Worm (Caenorhabditis elegans) whole organism, L1 larva: ENCODE measurements around the gene ZK593.2.

Experiments
- C34B4.2 ChIP-seq: sonication (generic microtip); optimal IDR thresholded peaks from 2 replicates; lab custom pipeline; 2017; ENCODE audit warnings: mild to moderate bottlenecking, missing genetic modification characterization, missing compliant biosample characterization
- Y116A8C.19 ChIP-seq: sonication (generic microtip); optimal IDR thresholded peaks from 2 replicates; lab custom pipeline; 2016; ENCODE audit warnings: missing compliant biosample characterization, missing genetic modification characterization, borderline replicate concordance
- aha-1 ChIP-seq: fragments of 150-350 bp; optimal IDR thresholded peaks from 2 replicates; lab custom pipeline; 2014; ENCODE audit warnings: missing biosample characterization, missing genetic modification characterization
- ceh-8 ChIP-seq: fragments of 200-800 bp; sonication (Bioruptor generic); optimal IDR thresholded peaks from 2 replicates; lab custom pipeline; 2018; ENCODE audit warnings: mild to moderate bottlenecking, missing genetic modification characterization, moderate library complexity, missing compliant biosample characterization
- ceh-82 ChIP-seq, 3 experiments: fragments of 150-350 bp in 1 of 3; sonication (generic microtip) in 2 of 3; optimal IDR thresholded peaks; 2 replicates each; lab custom pipeline; 2014 to 2017; ENCODE audit warnings: missing biosample characterization in 3 of 3, missing genetic modification characterization in 3 of 3
- ceh-88 ChIP-seq: fragments of 200-800 bp; sonication (Bioruptor generic); IDR thresholded peaks from 2 replicates; pipeline ENCODE4 v1.3.6; 2022; ENCODE audit warnings: missing genetic modification characterization, missing compliant biosample characterization
- ceh-90 ChIP-seq: sonication (generic microtip); optimal IDR thresholded peaks from 2 replicates; lab custom pipeline; 2016; ENCODE audit warnings: missing genetic modification characterization, missing compliant biosample characterization
- ces-1 ChIP-seq: fragments of 150-350 bp; optimal IDR thresholded peaks from 2 replicates; lab custom pipeline; 2014; ENCODE audit warnings: missing biosample characterization, missing genetic modification reagents, missing genetic modification characterization
- dpl-1 ChIP-seq, 3 experiments: fragments of 150-350 bp in 2 of 3; sonication (generic microtip) in 1 of 3; optimal IDR thresholded peaks; 2 replicates each; lab custom pipeline; 2014 to 2017; ENCODE audit warnings: missing biosample characterization in 3 of 3, missing genetic modification characterization in 3 of 3, missing genetic modification reagents in 3 of 3
- dsc-1 ChIP-seq: sonication (generic microtip); optimal IDR thresholded peaks from 2 replicates; lab custom pipeline; 2016; ENCODE audit warnings: mild to moderate bottlenecking, missing genetic modification characterization, missing compliant biosample characterization
- egl-13 ChIP-seq: sonication (generic microtip); optimal IDR thresholded peaks from 2 replicates; lab custom pipeline; 2016; ENCODE audit warnings: missing genotype, missing genetic modification reagents, missing genetic modification characterization, missing compliant biosample characterization
- elt-2 ChIP-seq: sonication (generic microtip); optimal IDR thresholded peaks from 2 replicates; lab custom pipeline; 2016; ENCODE audit warnings: missing genetic modification characterization, mild to moderate bottlenecking, inconsistent platforms, missing compliant biosample characterization, missing genetic modification reagents
- fkh-4 ChIP-seq: sonication (generic microtip); optimal IDR thresholded peaks from 2 replicates; lab custom pipeline; 2016; ENCODE audit warnings: missing compliant biosample characterization, missing genetic modification characterization, borderline replicate concordance
- fkh-8 ChIP-seq: sonication (generic microtip); optimal IDR thresholded peaks from 2 replicates; lab custom pipeline; 2016; ENCODE audit warnings: mild to moderate bottlenecking, missing genetic modification characterization, missing compliant biosample characterization
- irx-1 ChIP-seq: sonication (generic microtip); optimal IDR thresholded peaks from 2 replicates; lab custom pipeline; 2016; ENCODE audit warnings: missing genetic modification characterization, missing compliant biosample characterization
- isw-1 ChIP-seq: fragments of 200-800 bp; sonication (Bioruptor generic); IDR thresholded peaks from 2 replicates; pipeline ENCODE4 v1.3.6; 2022; ENCODE audit warnings: missing genetic modification characterization, missing compliant biosample characterization
- lin-13 ChIP-seq: fragments of 150-350 bp; optimal IDR thresholded peaks from 2 replicates; lab custom pipeline; 2014; ENCODE audit warnings: missing biosample characterization, missing genetic modification reagents, missing genetic modification characterization
- lin-14 ChIP-seq: fragments of 200-800 bp; sonication (Bioruptor generic); optimal IDR thresholded peaks from 2 replicates; lab custom pipeline; 2018; ENCODE audit warnings: mild to moderate bottlenecking, missing genetic modification characterization, moderate library complexity, missing compliant biosample characterization
- lsy-2 ChIP-seq, 2 experiments: fragments of 150-350 bp; optimal IDR thresholded peaks; 2 replicates each; lab custom pipeline; 2014; ENCODE audit warnings: missing biosample characterization in 2 of 2, missing genetic modification characterization in 2 of 2
- mab-9 ChIP-seq: fragments of 200-800 bp; sonication (Bioruptor generic); IDR thresholded peaks from 2 replicates; pipeline ENCODE4 v1.3.6; 2022; ENCODE audit warnings: missing genetic modification reagents, missing genetic modification characterization, missing compliant biosample characterization
- nhr-11 ChIP-seq: fragments of 150-350 bp; optimal IDR thresholded peaks from 2 replicates; lab custom pipeline; 2014; ENCODE audit warnings: missing biosample characterization, missing genetic modification characterization
- nhr-12 ChIP-seq: sonication (generic microtip); optimal IDR thresholded peaks from 2 replicates; lab custom pipeline; 2017; ENCODE audit warnings: missing biosample characterization, missing genetic modification characterization
- nhr-19 ChIP-seq: fragments of 200-800 bp; sonication (Bioruptor generic); conservative IDR thresholded peaks from 2 replicates; pipeline ENCODE4 v1.3.6; 2022; ENCODE audit warnings: missing genetic modification characterization, missing compliant biosample characterization
- nhr-20 ChIP-seq: sonication (generic microtip); optimal IDR thresholded peaks from 2 replicates; lab custom pipeline; 2016; ENCODE audit warnings: mild to moderate bottlenecking, missing genetic modification characterization, missing compliant biosample characterization
- nhr-237 ChIP-seq: fragments of 150-350 bp; optimal IDR thresholded peaks from 2 replicates; lab custom pipeline; 2014; ENCODE audit warnings: missing biosample characterization, missing genetic modification characterization
- nhr-71 ChIP-seq: sonication (generic microtip); optimal IDR thresholded peaks from 2 replicates; lab custom pipeline; 2016; ENCODE audit warnings: mild to moderate bottlenecking, missing genetic modification characterization, moderate library complexity, missing compliant biosample characterization
- nhr-76 ChIP-seq: sonication (generic microtip); optimal IDR thresholded peaks from 2 replicates; lab custom pipeline; 2017; ENCODE audit warnings: missing biosample characterization, missing genetic modification characterization
- nhr-84 ChIP-seq: sonication (generic microtip); optimal IDR thresholded peaks from 2 replicates; lab custom pipeline; 2017; ENCODE audit warnings: missing biosample characterization, missing genetic modification characterization
- nhr-85 ChIP-seq: sonication (generic microtip); peaks from one replicate; lab custom pipeline; 2016; ENCODE audit warnings: missing genetic modification characterization, inconsistent platforms, missing compliant biosample characterization
- nhr-90 ChIP-seq: sonication (generic microtip); optimal IDR thresholded peaks from 2 replicates; lab custom pipeline; 2016; ENCODE audit warnings: mild to moderate bottlenecking, missing genetic modification characterization, missing compliant biosample characterization; ENCODE audit not compliant: poor library complexity
- pax-3 ChIP-seq: fragments of 200-800 bp; sonication (Bioruptor generic); optimal IDR thresholded peaks from 2 replicates; lab custom pipeline; 2018; ENCODE audit warnings: mild to moderate bottlenecking, missing genetic modification characterization, moderate library complexity, missing compliant biosample characterization
- pqm-1 ChIP-seq: sonication (generic microtip); optimal IDR thresholded peaks from 3 replicates; lab custom pipeline; 2017; ENCODE audit warnings: missing biosample characterization, missing genetic modification characterization
- snpc-4 ChIP-seq: fragments of 150-350 bp; optimal IDR thresholded peaks from 2 replicates; lab custom pipeline; 2014; ENCODE audit warnings: missing biosample characterization, missing genetic modification characterization
- swsn-7 ChIP-seq: sonication (generic microtip); optimal IDR thresholded peaks from 2 replicates; lab custom pipeline; 2016; ENCODE audit warnings: missing genetic modification characterization, missing compliant biosample characterization
- tbx-2 ChIP-seq: sonication (generic microtip); optimal IDR thresholded peaks from 2 replicates; lab custom pipeline; 2016; ENCODE audit warnings: missing genetic modification characterization, missing compliant biosample characterization
- tlp-1 ChIP-seq: fragments of 150-350 bp; optimal IDR thresholded peaks from 2 replicates; lab custom pipeline; 2014; ENCODE audit warnings: missing biosample characterization, missing genetic modification characterization
- unc-130 ChIP-seq: fragments of 150-350 bp; optimal IDR thresholded peaks from 2 replicates; lab custom pipeline; 2017; ENCODE audit warnings: missing biosample characterization, missing genetic modification characterization, inconsistent platforms
- unc-86 ChIP-seq: sonication (generic microtip); optimal IDR thresholded peaks from 2 replicates; lab custom pipeline; 2016; ENCODE audit warnings: missing genetic modification characterization, missing compliant biosample characterization
- unc-98 ChIP-seq: fragments of 200-800 bp; sonication (Bioruptor generic); IDR thresholded peaks from 2 replicates; pipeline ENCODE4 v1.3.6; 2022; ENCODE audit warnings: missing genetic modification characterization, missing compliant biosample characterization
- vab-15 ChIP-seq: sonication (generic microtip); optimal IDR thresholded peaks from 2 replicates; lab custom pipeline; 2017; ENCODE audit warnings: missing genotype, mild to moderate bottlenecking, missing genetic modification characterization, missing compliant biosample characterization
- xbp-1 ChIP-seq: sonication (generic microtip); optimal IDR thresholded peaks from 2 replicates; lab custom pipeline; 2016; ENCODE audit warnings: missing genetic modification characterization, missing compliant biosample characterization
- zag-1 ChIP-seq: fragments of 150-350 bp; optimal IDR thresholded peaks from 2 replicates; lab custom pipeline; 2014; ENCODE audit warnings: missing biosample characterization, missing genetic modification characterization
- ztf-4 ChIP-seq: fragments of 150-350 bp; optimal IDR thresholded peaks from 2 replicates; lab custom pipeline; 2014; ENCODE audit warnings: missing biosample characterization, missing genetic modification characterization

The ZK593.2 gene

DNA sequence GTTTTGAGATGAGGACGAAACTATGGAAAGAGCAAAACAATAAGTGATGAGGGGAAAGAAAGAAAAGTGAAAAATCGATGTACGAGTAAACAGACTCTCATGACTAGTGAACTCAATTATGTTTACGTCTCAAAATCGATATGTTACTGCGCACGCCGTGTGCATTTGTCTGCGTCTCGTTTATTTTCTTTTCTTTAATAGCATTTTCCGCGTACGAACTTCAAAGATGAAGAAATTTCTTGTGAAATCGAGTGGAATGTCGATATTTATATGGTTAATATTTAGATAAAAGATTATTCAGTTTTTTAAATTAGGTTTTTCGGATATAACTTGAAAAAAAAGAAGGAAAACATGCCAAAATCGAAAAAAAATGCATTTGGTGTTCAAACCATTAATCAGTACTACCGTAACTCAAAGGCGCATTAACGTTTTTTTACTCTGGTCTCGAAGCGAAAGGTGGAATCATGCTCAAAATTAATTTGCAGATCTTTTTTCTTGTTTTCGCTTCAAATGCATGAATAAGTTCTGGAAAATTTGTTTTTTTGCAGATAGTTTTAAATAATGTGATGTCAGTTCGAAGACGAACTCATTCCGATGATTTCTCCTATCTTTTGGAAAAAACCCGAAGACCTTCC, 23.8 kb downstream of the ZK593.2 start, which contains the start of gene fic-1 (continued):
- TF ChIP-seq egl-13 (tag; lab: Kevin White, UChicago) (peak; percentile 51), nhr-237 (tag; lab: Kevin White, UChicago) (peak; percentile 54), dpl-1 (GFP tag; optimal IDR thresholded peaks at IDR 0.05; lab: Kevin White, UChicago) (peak in 1 of 3 experiments; percentile 49), nhr-85 (peak; percentile 57), pax-3 (tag; lab: Kevin White, UChicago) (peak; percentile 5), C34B4.2 (tag; lab: Kevin White, UChicago) (no peak), elt-2 (tag; lab: Kevin White, UChicago) (no peak), nhr-84 (tag; lab: Kevin White, UChicago) (no peak), ceh-8 (GFP tag; lab: Kevin White, UChicago) (no peak), lsy-2 (tag; optimal IDR thresholded peaks at IDR 0.05; lab: Kevin White, UChicago) (peak; percentile 60 to 74), mab-9 (GFP tag; lab: Robert Waterston, UW) (no peak), isw-1 (peak; percentile 51), nhr-12 (tag; lab: Kevin White, UChicago) (no peak), pqm-1 (tag; lab: Kevin White, UChicago) (no peak), xbp-1 (tag; lab: Kevin White, UChicago) (peak; percentile 46), unc-130 (tag; lab: Kevin White, UChicago) (no peak), ceh-82 (tag; optimal IDR thresholded peaks at IDR 0.05; lab: Kevin White, UChicago) (peak; percentile 60 to 75 (median 63)), tbx-2 (tag; lab: Kevin White, UChicago) (peak; percentile 63), ceh-88 (GFP tag; lab: Robert Waterston, UW) (no peak), Y116A8C.19 (tag; lab: Kevin White, UChicago) (no peak), ces-1 (GFP tag; lab: Kevin White, UChicago) (peak; percentile 96), ceh-90 (tag; lab: Kevin White, UChicago) (no peak), nhr-19 (peak; percentile 46), zag-1 (tag; lab: Kevin White, UChicago) (no peak), nhr-11 (tag; lab: Kevin White, UChicago) (no peak), unc-86 (peak; percentile 44), swsn-7 (tag; lab: Kevin White, UChicago) (peak; percentile 65), lin-14 (GFP tag; lab: Kevin White, UChicago) (peak; percentile 96), aha-1 (tag; lab: Kevin White, UChicago) (no peak), fkh-8 (peak; percentile 84), fkh-4 (tag; lab: Kevin White, UChicago) (no peak), irx-1 (tag; lab: Kevin White, UChicago) (peak; percentile 57), snpc-4 (tag; lab: Kevin White, UChicago) (peak; percentile 13)
- TF ChIP-seq, all 84 proteins: peak for 36

DNA sequence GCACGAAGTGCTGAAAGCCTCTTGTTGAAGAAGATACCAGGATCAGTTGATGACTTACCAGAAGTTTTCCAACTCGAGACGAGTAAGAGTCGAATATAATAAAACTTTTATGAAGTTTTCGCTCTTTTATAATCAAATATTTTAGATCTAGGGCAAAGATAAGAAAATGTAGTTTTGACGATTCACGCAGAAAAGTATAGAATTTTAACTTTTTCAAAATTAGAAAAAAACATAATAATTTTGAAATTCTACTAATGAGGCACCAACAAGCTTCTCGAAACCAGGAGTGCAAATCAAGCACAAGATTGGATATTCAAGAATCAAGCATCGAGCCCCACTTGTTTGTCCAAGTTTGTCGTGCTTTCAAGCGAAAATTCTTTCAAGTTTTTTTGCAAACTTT, 35.6 kb downstream of the ZK593.2 start, which contains the start of gene Y69E1A.1:
Gene Y69E1A.1, minus strand, starts transcription at position 101 of the 400 bp plus-strand sequence.
- TF ChIP-seq nhr-90 (no peak), vab-15 (tag; lab: Kevin White, UChicago) (no peak), unc-86 (no peak), lin-13 (GFP tag; lab: Kevin White, UChicago) (no peak), zag-1 (tag; lab: Kevin White, UChicago) (no peak), unc-98 (GFP tag; lab: Robert Waterston, UW) (no peak), nhr-20 (tag; lab: Kevin White, UChicago) (no peak), dsc-1 (no peak), mab-9 (GFP tag; lab: Robert Waterston, UW) (no peak), nhr-76 (tag; lab: Kevin White, UChicago) (no peak), nhr-71 (no peak), ztf-4 (no peak), tlp-1 (tag; lab: Kevin White, UChicago) (no peak)
